Fruit fly (Drosophila melanogaster): Measurements from ENCODE around the gene CG34241.

Gene CG34241

DNA sequence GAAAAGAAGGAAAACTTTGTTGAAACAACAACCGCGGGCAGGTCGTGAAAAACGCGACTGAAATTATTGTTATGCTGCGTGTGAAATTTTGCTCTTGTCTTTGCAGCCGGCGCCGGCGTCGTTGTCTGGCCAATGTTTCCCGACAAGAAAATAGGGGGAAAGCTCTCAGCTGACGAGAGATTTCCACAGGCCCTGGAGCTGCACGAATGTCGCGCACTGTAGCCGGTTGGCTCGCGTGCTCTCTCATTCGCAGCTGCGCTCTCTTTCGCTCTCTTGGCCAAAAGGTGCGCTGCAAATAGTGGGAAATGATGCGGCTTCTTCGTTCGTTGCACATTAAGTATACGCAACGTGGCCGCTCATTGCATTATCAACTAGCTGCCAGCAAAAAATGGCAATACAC lies 35.9 kb downstream of the CG34241 start, which contains the start of gene CG9760 (continued):
- TF ChIP-seq CG32532 (GFP tag; IDR thresholded peaks at IDR 0.05) = peak; percentile 42; the same call in 1 of the 2 replicates
- TF ChIP-seq CG12942 (GFP tag; optimal IDR thresholded peaks at IDR 0.05) = no peak
- no peak for TF ChIP-seq emc (GFP tag; optimal IDR thresholded peaks at IDR 0.05)
- TF ChIP-seq CG10959 (GFP tag; IDR thresholded peaks at IDR 0.05) = no peak
- TF ChIP-seq CG5953 (GFP tag; IDR thresholded peaks at IDR 0.05) = peak; percentile 44; the same call in 1 of the 2 replicates
- peak; percentile 26; the same call in 1 of the 2 replicates for TF ChIP-seq CG32772 (GFP tag; IDR thresholded peaks at IDR 0.05)
- no peak for TF ChIP-seq CG4424 (GFP tag; optimal IDR thresholded peaks at IDR 0.05)
- TF ChIP-seq Xrp1 (GFP tag; IDR thresholded peaks at IDR 0.05) = peak; percentile 22; the same call in 1 of the 2 replicates
- no peak for TF ChIP-seq al (GFP tag; IDR thresholded peaks at IDR 0.05)
- TF ChIP-seq CG14014 (GFP tag; IDR thresholded peaks at IDR 0.05) = no peak
- TF ChIP-seq sens (GFP tag) = no peak
- TF ChIP-seq peb (GFP tag; IDR thresholded peaks at IDR 0.05) = peak; percentile 6; the same call in 1 of the 2 replicates
- no peak for TF ChIP-seq Atf3 (GFP tag; optimal IDR thresholded peaks at IDR 0.05)
- no peak for TF ChIP-seq CG14050 (GFP tag; IDR thresholded peaks at IDR 0.05)
- no peak for TF ChIP-seq tna (GFP tag; IDR thresholded peaks at IDR 0.05; ENCODE audit: partially characterized antibody)
- TF ChIP-seq CG6854 (GFP tag; optimal IDR thresholded peaks at IDR 0.05) = no peak
- TF ChIP-seq fd102C (GFP tag; optimal IDR thresholded peaks at IDR 0.05) = no peak
- no peak for TF ChIP-seq CG1647 (GFP tag; optimal IDR thresholded peaks at IDR 0.05)
- no peak for TF ChIP-seq Max (GFP tag; optimal IDR thresholded peaks at IDR 0.05)
- TF ChIP-seq Dp (GFP tag; optimal IDR thresholded peaks at IDR 0.05) = no peak
- TF ChIP-seq CG15011 (GFP tag; optimal IDR thresholded peaks at IDR 0.05) = no peak
- TF ChIP-seq Hmx (GFP tag; optimal IDR thresholded peaks at IDR 0.05) = no peak
- no peak for TF ChIP-seq CG9437 (GFP tag; optimal IDR thresholded peaks at IDR 0.05)
- TF ChIP-seq Antp (GFP tag; optimal IDR thresholded peaks at IDR 0.05) = no peak
- no peak for TF ChIP-seq Dip3 (GFP tag; optimal IDR thresholded peaks at IDR 0.05)
- no peak for TF ChIP-seq lilli (GFP tag; optimal IDR thresholded peaks at IDR 0.05)
- TF ChIP-seq Ptx1 (GFP tag; IDR thresholded peaks at IDR 0.05) = no peak
- TF ChIP-seq sisA (GFP tag; IDR thresholded peaks at IDR 0.05) = peak; percentile 5; the same call in 1 of the 2 replicates
- no peak for TF ChIP-seq cato (GFP tag; optimal IDR thresholded peaks at IDR 0.05; ENCODE audit: borderline replicate concordance)
- no peak for TF ChIP-seq CG10543 (GFP tag; optimal IDR thresholded peaks at IDR 0.05)
- TF ChIP-seq zfh1 (GFP tag; IDR thresholded peaks at IDR 0.05) = 0 out of 3 replicates have a peak, but pooled peaks have one; percentile 37
- no peak for TF ChIP-seq CG15269 (tag; optimal IDR thresholded peaks at IDR 0.05)
- no peak; the same call in 1 of the 2 replicates for TF ChIP-seq CG31441 (GFP tag; IDR thresholded peaks at IDR 0.05)
- no peak for TF ChIP-seq seq (GFP tag; IDR thresholded peaks at IDR 0.05)
- TF ChIP-seq bab2 (GFP tag; optimal IDR thresholded peaks at IDR 0.05) = no peak
- no peak for TF ChIP-seq CG18011 (GFP tag; optimal IDR thresholded peaks at IDR 0.05)
- no peak for TF ChIP-seq mam (GFP tag; optimal IDR thresholded peaks at IDR 0.05)
- no peak for TF ChIP-seq bbx (GFP tag; IDR thresholded peaks at IDR 0.05; ENCODE audit: partially characterized antibody)
- peak; percentile 31; the same call in 1 of the 2 replicates for TF ChIP-seq vvl (GFP tag; IDR thresholded peaks at IDR 0.05)
- TF ChIP-seq knrl (GFP tag; IDR thresholded peaks at IDR 0.05; ENCODE audit: partially characterized antibody) = no peak
- no peak for TF ChIP-seq CG9817 (tag; optimal IDR thresholded peaks at IDR 0.05)
- no peak for TF ChIP-seq pzg (GFP tag; optimal IDR thresholded peaks at IDR 0.05)
- peak; percentile 1 for TF ChIP-seq Hsf (GFP tag; optimal IDR thresholded peaks at IDR 0.05)
- TF ChIP-seq CG17912 (GFP tag; optimal IDR thresholded peaks at IDR 0.05) = no peak
- no peak for TF ChIP-seq CG12391 (tag; optimal IDR thresholded peaks at IDR 0.05)
- no peak for TF ChIP-seq CG13123 (GFP tag; optimal IDR thresholded peaks at IDR 0.05)
- TF ChIP-seq tio (GFP tag; optimal IDR thresholded peaks at IDR 0.05) = no peak
- no peak for TF ChIP-seq CG12071 (GFP tag; optimal IDR thresholded peaks at IDR 0.05)
- no peak for TF ChIP-seq CG17186 (GFP tag; optimal IDR thresholded peaks at IDR 0.05)
- TF ChIP-seq kni (GFP tag; optimal IDR thresholded peaks at IDR 0.05) = no peak
- TF ChIP-seq wdn (GFP tag; IDR thresholded peaks at IDR 0.05) = no peak
- no peak for TF ChIP-seq Fer3 (tag; optimal IDR thresholded peaks at IDR 0.05)
